Worm (Caenorhabditis elegans) whole organism, midembryonic: ENCODE measurements around the gene rars-1.
A peak's percentile ranks its signal among the peaks of the same experiment; 100 is the strongest.

Experiments used
- cog-1 ChIP-seq: sonication (generic microtip); optimal IDR thresholded peaks from 2 replicates; lab custom pipeline; 2016; ENCODE audit warnings: missing genetic modification characterization, missing compliant biosample characterization
- klf-2 ChIP-seq: fragments of 200-800 bp; sonication (Bioruptor generic); conservative IDR thresholded peaks from 2 replicates; pipeline ENCODE4 v1.3.6; 2022; ENCODE audit warnings: missing genetic modification reagents, missing genetic modification characterization, missing compliant biosample characterization
- med-1 ChIP-seq: sonication (generic microtip); optimal IDR thresholded peaks from 2 replicates; lab custom pipeline; 2017; ENCODE audit warnings: missing genetic modification characterization, mild to moderate bottlenecking, missing compliant biosample characterization, antibody characterized with exemption, missing genetic modification reagents; ENCODE audit not compliant: insufficient read depth

ce11 chrIII:4962886-4963285 is 45.9 kb upstream of the rars-1 start, which contains the start of gene C27F2.9:
- TF ChIP-seq klf-2 (GFP tag; lab: Robert Waterston, UW) (no peak), cog-1 (tag; lab: Kevin White, UChicago) (no peak), med-1 (peak; percentile 1)
